Fruit fly (Drosophila melanogaster) whole organism, prepupa: ENCODE data around the gene CG6071.

Source experiments
- CG10669 ChIP-seq: fragments of 200-800 bp; sonication (Bioruptor generic); optimal IDR thresholded peaks from 3 replicates; lab custom pipeline; 2018; ENCODE audit warnings: missing biosample characterization, mild to moderate bottlenecking, missing genetic modification characterization, moderate library complexity
- CG11294 ChIP-seq: fragments of 200-800 bp; sonication (Bioruptor generic); IDR thresholded peaks from 2 replicates; pipeline ENCODE4 v1.3.6; 2022; ENCODE audit warnings: missing biosample characterization, missing genetic modification characterization
- CG11762 ChIP-seq: fragments of 200-800 bp; sonication (Bioruptor generic); optimal IDR thresholded peaks from 3 replicates; lab custom pipeline; 2016; ENCODE audit warnings: missing biosample characterization, missing genetic modification characterization; ENCODE audit not compliant: insufficient read depth
- CG11902 ChIP-seq: fragments of 200-800 bp; sonication (Bioruptor generic); optimal IDR thresholded peaks from 3 replicates; lab custom pipeline; 2016; ENCODE audit warnings: missing biosample characterization, missing genetic modification characterization
- CG15336 ChIP-seq: fragments of 200-800 bp; sonication (Bioruptor generic); IDR thresholded peaks from 2 replicates; pipeline ENCODE4 v1.3.6; 2022; ENCODE audit warnings: missing biosample characterization, missing genetic modification characterization
- CG16779 ChIP-seq: fragments of 200-800 bp; sonication (Bioruptor generic); optimal IDR thresholded peaks from 3 replicates; lab custom pipeline; 2017; ENCODE audit warnings: missing biosample characterization, mild to moderate bottlenecking, missing genetic modification characterization
- CG3032 ChIP-seq: fragments of 200-800 bp; optimal IDR thresholded peaks from 2 replicates; lab custom pipeline; 2019; ENCODE audit warnings: missing biosample characterization, mild to moderate bottlenecking, missing genetic modification characterization, moderate library complexity
- CG31627 ChIP-seq: fragments of 200-800 bp; sonication (Bioruptor generic); optimal IDR thresholded peaks from 3 replicates; lab custom pipeline; 2016; ENCODE audit warnings: missing biosample characterization, missing genetic modification characterization
- CG34406 ChIP-seq: fragments of 200-800 bp; sonication (Bioruptor generic); optimal IDR thresholded peaks from 3 replicates; lab custom pipeline; 2016; ENCODE audit warnings: missing biosample characterization, missing genetic modification characterization
- CG3919 ChIP-seq: fragments of 200-800 bp; sonication (Bioruptor generic); optimal IDR thresholded peaks from 3 replicates; lab custom pipeline; 2016; ENCODE audit warnings: missing biosample characterization, missing genetic modification characterization
- CG4318 ChIP-seq: fragments of 200-800 bp; sonication (Bioruptor generic); optimal IDR thresholded peaks from 3 replicates; lab custom pipeline; 2017; ENCODE audit warnings: missing biosample characterization, mild to moderate bottlenecking, missing genetic modification characterization
- CG6163 ChIP-seq: fragments of 200-800 bp; sonication (Bioruptor generic); IDR thresholded peaks from 3 replicates; pipeline ENCODE4 v1.3.6; 2022; ENCODE audit warnings: missing biosample characterization, missing genetic modification characterization
- CG6276 ChIP-seq: fragments of 200-800 bp; sonication (Bioruptor generic); optimal IDR thresholded peaks from 2 replicates; lab custom pipeline; 2017; ENCODE audit warnings: missing biosample characterization, mild to moderate bottlenecking, missing genetic modification characterization
- CG6792 ChIP-seq: fragments of 200-800 bp; sonication (Bioruptor generic); optimal IDR thresholded peaks from 3 replicates; lab custom pipeline; 2016; ENCODE audit warnings: missing biosample characterization, missing genetic modification characterization
- CG6808 ChIP-seq: fragments of 200-800 bp; sonication (Bioruptor generic); optimal IDR thresholded peaks from 3 replicates; lab custom pipeline; 2017; ENCODE audit warnings: missing biosample characterization, missing genetic modification characterization, mild to moderate bottlenecking, moderate library complexity, missing genetic modification reagents
- CG7368 ChIP-seq: fragments of 200-800 bp; sonication (Bioruptor generic); optimal IDR thresholded peaks from 3 replicates; lab custom pipeline; 2016; ENCODE audit warnings: missing biosample characterization, missing genetic modification characterization
- CG8319 ChIP-seq: fragments of 200-800 bp; sonication (Bioruptor generic); optimal IDR thresholded peaks from 3 replicates; lab custom pipeline; 2016; ENCODE audit warnings: missing biosample characterization, missing genetic modification characterization
- CG8632 ChIP-seq: fragments of 200-800 bp; sonication (Bioruptor generic); optimal IDR thresholded peaks from 3 replicates; lab custom pipeline; 2016; ENCODE audit warnings: missing biosample characterization, missing genetic modification characterization
- CG9139 ChIP-seq: fragments of 200-800 bp; sonication (Bioruptor generic); optimal IDR thresholded peaks from 3 replicates; lab custom pipeline; 2017; ENCODE audit warnings: missing biosample characterization, mild to moderate bottlenecking, missing genetic modification characterization
- Eip75B ChIP-seq: fragments of 200-800 bp; sonication (Bioruptor generic); optimal IDR thresholded peaks from 3 replicates; lab custom pipeline; 2016; ENCODE audit warnings: missing biosample characterization, missing genetic modification characterization
- Eip78C ChIP-seq: fragments of 200-800 bp; sonication (Bioruptor generic); peaks from one replicate; lab custom pipeline; 2016; ENCODE audit warnings: missing biosample characterization, missing genetic modification characterization
- Ets21C ChIP-seq: fragments of 200-800 bp; sonication (Bioruptor generic); optimal IDR thresholded peaks from 3 replicates; lab custom pipeline; 2016; ENCODE audit warnings: missing biosample characterization, missing genetic modification characterization
- Ets96B ChIP-seq: fragments of 200-800 bp; optimal IDR thresholded peaks from 2 replicates; lab custom pipeline; 2019; ENCODE audit warnings: missing biosample characterization, mild to moderate bottlenecking, missing genetic modification characterization, moderate library complexity
- Gug ChIP-seq: fragments of 200-800 bp; sonication (Bioruptor generic); IDR thresholded peaks from 2 replicates; pipeline ENCODE4 v1.3.6; 2022; ENCODE audit warnings: missing biosample characterization, missing genetic modification characterization
- Hr38 ChIP-seq: sonication (Bioruptor generic); optimal IDR thresholded peaks from 2 replicates; lab custom pipeline; 2016; ENCODE audit warnings: missing biosample characterization, missing genetic modification characterization
- Hr39 ChIP-seq: fragments of 200-800 bp; sonication (Bioruptor generic); optimal IDR thresholded peaks from 2 replicates; lab custom pipeline; 2016; ENCODE audit warnings: missing biosample characterization, missing genetic modification characterization
- Met ChIP-seq: fragments of 200-800 bp; sonication (Bioruptor generic); optimal IDR thresholded peaks from 3 replicates; lab custom pipeline; 2016; ENCODE audit warnings: missing biosample characterization, missing genetic modification characterization
- Smox ChIP-seq: fragments of 200-800 bp; sonication (Bioruptor generic); optimal IDR thresholded peaks from 3 replicates; lab custom pipeline; 2016; ENCODE audit warnings: missing biosample characterization, missing genetic modification characterization
- Sox102F ChIP-seq: fragments of 200-800 bp; sonication (Bioruptor generic); optimal IDR thresholded peaks from 2 replicates; lab custom pipeline; 2016; ENCODE audit warnings: missing biosample characterization, mild to moderate bottlenecking, missing genetic modification characterization
- Sox14 ChIP-seq: fragments of 200-800 bp; sonication (Bioruptor generic); optimal IDR thresholded peaks from 3 replicates; lab custom pipeline; 2016; ENCODE audit warnings: missing biosample characterization, missing genetic modification characterization
- Sox15 ChIP-seq: fragments of 200-800 bp; sonication (Bioruptor generic); optimal IDR thresholded peaks from 3 replicates; lab custom pipeline; 2016; ENCODE audit warnings: missing biosample characterization, missing genetic modification characterization
- achi ChIP-seq: fragments of 200-800 bp; sonication (Bioruptor generic); optimal IDR thresholded peaks from 3 replicates; lab custom pipeline; 2016; ENCODE audit warnings: missing biosample characterization, missing genetic modification characterization
- cyc ChIP-seq: fragments of 200-800 bp; sonication (Bioruptor generic); optimal IDR thresholded peaks from 3 replicates; lab custom pipeline; 2016; ENCODE audit warnings: missing biosample characterization, missing genetic modification characterization
- eg ChIP-seq: fragments of 200-800 bp; sonication (Bioruptor generic); IDR thresholded peaks from 3 replicates; pipeline ENCODE4 v1.3.6; 2022; ENCODE audit warnings: missing biosample characterization, missing genetic modification characterization
- esn ChIP-seq: fragments of 200-800 bp; sonication (Bioruptor generic); optimal IDR thresholded peaks from 2 replicates; lab custom pipeline; 2016; ENCODE audit warnings: missing biosample characterization, mild to moderate bottlenecking, missing genetic modification characterization, moderate library complexity
- fd59A ChIP-seq: fragments of 200-800 bp; sonication (Bioruptor generic); optimal IDR thresholded peaks from 2 replicates; lab custom pipeline; 2017; ENCODE audit warnings: missing biosample characterization, mild to moderate bottlenecking, missing genetic modification characterization, missing genetic modification reagents
- fkh ChIP-seq: fragments of 200-800 bp; sonication (Bioruptor generic); optimal IDR thresholded peaks from 3 replicates; lab custom pipeline; 2017; ENCODE audit warnings: missing biosample characterization, mild to moderate bottlenecking, missing genetic modification characterization, moderate library complexity
- lz ChIP-seq: fragments of 200-800 bp; sonication (Bioruptor generic); optimal IDR thresholded peaks from 3 replicates; lab custom pipeline; 2016; ENCODE audit warnings: missing biosample characterization, missing genetic modification characterization
- net ChIP-seq: fragments of 200-800 bp; sonication (Bioruptor generic); optimal IDR thresholded peaks from 3 replicates; lab custom pipeline; 2016; ENCODE audit warnings: missing biosample characterization, missing genetic modification characterization
- spab ChIP-seq: fragments of 200-800 bp; sonication (Bioruptor generic); optimal IDR thresholded peaks from 2 replicates; lab custom pipeline; 2017; ENCODE audit warnings: missing biosample characterization, mild to moderate bottlenecking, missing genetic modification characterization, missing genetic modification reagents
- ss ChIP-seq, 2 experiments: fragments of 200-800 bp; sonication (Bioruptor generic); optimal IDR thresholded peaks; 2 replicates in 1 of 2; 3 replicates in 1 of 2; lab custom pipeline; 2017 to 2018; ENCODE audit warnings: mild to moderate bottlenecking in 2 of 2, missing biosample characterization in 2 of 2, missing genetic modification characterization in 2 of 2, moderate library complexity in 1 of 2
- svp ChIP-seq: fragments of 200-800 bp; sonication (Bioruptor generic); peaks from one replicate; lab custom pipeline; 2016; ENCODE audit warnings: missing biosample characterization, missing genetic modification characterization

CG6071 gene

DNA sequence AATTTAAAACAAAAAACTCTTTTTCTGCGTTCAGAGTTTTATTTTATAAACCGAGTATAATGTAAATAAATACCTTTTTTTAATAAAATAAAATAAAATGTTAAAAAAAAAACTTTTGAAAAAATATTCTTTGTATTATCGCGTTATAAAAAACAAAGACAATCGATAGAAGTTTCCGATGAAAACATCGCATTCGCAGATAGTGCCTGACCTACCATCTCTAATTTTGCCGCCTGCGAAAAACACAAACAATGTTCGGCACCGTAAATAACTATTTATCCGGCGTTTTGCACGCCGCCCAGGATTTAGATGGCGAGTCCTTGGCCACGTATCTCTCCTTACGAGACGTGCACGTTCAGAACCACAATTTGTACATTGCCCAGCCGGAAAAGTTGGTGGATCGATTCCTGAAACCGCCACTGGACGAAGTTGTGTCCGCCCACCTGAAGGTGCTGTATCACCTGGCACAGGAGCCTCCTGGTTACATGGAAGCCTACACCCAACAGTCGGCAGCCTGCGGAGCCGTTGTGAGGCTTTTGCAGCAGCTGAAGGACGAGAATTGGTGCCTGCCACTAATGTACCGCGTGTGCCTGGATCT, 19.5 kb downstream of the CG6071 start, which contains the start of gene PCID2:
Gene PCID2 (plus strand): TSS at position 213 of the 598 bp plus-strand sequence.
- TF ChIP-seq svp (GFP tag; lab: Kevin White, UChicago) (peak; percentile 82), cyc (GFP tag; lab: Kevin White, UChicago) (no peak), Eip78C (GFP tag; lab: Kevin White, UChicago) (peak; percentile 16)

dm6 chr3L:11625634-11626175, 20.1 kb downstream of the CG6071 start, which contains the start of gene CG6083:
Gene CG6083 (minus strand): TSS chr3L:11626125.
- TF ChIP-seq Ets96B (tag; lab: Kevin White, UChicago), result no peak
- TF ChIP-seq Eip75B (GFP tag; lab: Kevin White, UChicago), result no peak
- TF ChIP-seq fkh (GFP tag; lab: Kevin White, UChicago), result no peak
- no peak for TF ChIP-seq CG3032 (tag; lab: Kevin White, UChicago)
- no peak for TF ChIP-seq Smox (GFP tag; lab: Kevin White, UChicago)
- no peak for TF ChIP-seq CG16779 (tag; lab: Kevin White, UChicago)
- TF ChIP-seq spab (GFP tag; lab: Kevin White, UChicago), result no peak
- no peak for TF ChIP-seq CG8319 (GFP tag; lab: Kevin White, UChicago)
- no peak for TF ChIP-seq CG3919 (GFP tag; lab: Kevin White, UChicago)
- no peak for TF ChIP-seq Ets21C
- TF ChIP-seq CG8632 (GFP tag; lab: Kevin White, UChicago), result no peak
- TF ChIP-seq, all 60 proteins: peak for 0

DNA sequence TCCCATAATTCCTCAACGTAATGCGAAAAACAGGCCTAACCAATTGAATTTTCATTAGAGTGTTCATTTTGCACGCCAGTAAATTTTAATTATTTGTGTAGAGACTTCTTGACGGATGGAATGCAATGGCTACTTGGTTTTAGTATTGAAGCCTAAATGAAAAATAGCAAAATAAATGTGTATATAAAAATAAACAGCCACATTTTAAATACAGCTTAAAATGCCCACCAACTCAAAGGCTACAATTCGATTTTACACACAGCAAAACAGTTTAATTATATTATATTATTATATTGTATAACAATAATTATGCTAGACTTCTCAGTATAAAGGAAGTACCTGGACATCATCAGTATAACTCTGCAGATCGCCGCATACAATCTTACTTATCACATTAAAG, 21.6 kb downstream of the CG6071 start, which contains the start of gene Akr1B:
Gene Akr1B (minus strand): TSS at position 101 of the 400 bp plus-strand sequence.
- TF ChIP-seq fd59A (no peak), ss (GFP tag; optimal IDR thresholded peaks at IDR 0.05; lab: Kevin White, UChicago) (no peak), Ets96B (tag; lab: Kevin White, UChicago) (no peak), CG3032 (tag; lab: Kevin White, UChicago) (no peak), CG15336 (no peak), achi (GFP tag; lab: Kevin White, UChicago) (no peak), CG7368 (no peak), CG34406 (GFP tag; lab: Kevin White, UChicago) (no peak), CG9139 (GFP tag; lab: Kevin White, UChicago) (no peak), CG31627 (GFP tag; lab: Kevin White, UChicago) (no peak), CG6808 (GFP tag; lab: Kevin White, UChicago) (no peak), Sox102F (GFP tag; lab: Kevin White, UChicago) (no peak), Hr39 (no peak), Eip75B (GFP tag; lab: Kevin White, UChicago) (no peak), CG8319 (GFP tag; lab: Kevin White, UChicago) (no peak), CG6276 (no peak), CG6163 (no peak)

DNA sequence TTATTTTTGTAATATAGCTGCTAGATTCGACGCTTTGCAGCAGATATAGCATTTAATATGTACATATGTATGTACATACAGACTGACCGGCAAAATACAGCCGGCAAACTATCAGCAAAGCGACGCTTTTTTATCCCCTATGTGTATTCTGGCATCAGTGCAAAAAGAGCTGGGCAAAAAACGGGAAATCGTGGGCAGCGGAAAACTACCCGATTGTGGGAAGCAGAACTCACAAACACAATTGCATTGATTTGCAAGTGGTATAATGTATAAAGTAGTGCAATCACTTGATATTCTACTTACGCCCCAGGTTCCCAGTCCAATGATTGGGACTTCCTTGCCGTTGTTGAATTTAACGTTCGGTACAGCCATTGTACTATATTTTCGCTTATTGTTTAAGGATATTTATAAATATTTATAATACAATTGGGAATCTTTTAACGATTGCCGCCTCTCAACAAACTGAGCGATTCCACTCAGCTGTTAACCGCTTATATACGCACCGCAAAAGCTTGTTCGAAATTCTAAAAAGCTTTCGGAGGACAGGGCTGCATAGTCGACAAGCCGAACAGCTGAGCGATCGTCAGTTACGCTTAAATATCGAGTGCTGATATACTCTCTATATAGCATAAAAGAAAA, 22.5 kb downstream of the CG6071 start:
- TF ChIP-seq CG4318 (GFP tag; lab: Kevin White, UChicago) (no peak), CG11294 (GFP tag; lab: Robert Waterston, UW) (no peak), CG6163 (no peak), CG31627 (GFP tag; lab: Kevin White, UChicago) (no peak), Sox14 (GFP tag; lab: Kevin White, UChicago) (no peak), Met (no peak), Gug (GFP tag; lab: Robert Waterston, UW) (no peak), eg (GFP tag; lab: Robert Waterston, UW) (no peak), CG11902 (no peak), CG8632 (GFP tag; lab: Kevin White, UChicago) (no peak), net (GFP tag; lab: Kevin White, UChicago) (peak; percentile 7), CG15336 (no peak), cyc (GFP tag; lab: Kevin White, UChicago) (no peak), CG6792 (GFP tag; lab: Kevin White, UChicago) (no peak), lz (GFP tag; lab: Kevin White, UChicago) (no peak), Hr38 (GFP tag; lab: Kevin White, UChicago) (no peak), fd59A (no peak), CG3919 (GFP tag; lab: Kevin White, UChicago) (no peak), Ets21C (no peak), CG3032 (tag; lab: Kevin White, UChicago) (no peak), esn (peak; percentile 25), CG11762 (no peak), CG10669 (peak; percentile 5), Sox15 (GFP tag; lab: Kevin White, UChicago) (no peak), Hr39 (no peak), svp (GFP tag; lab: Kevin White, UChicago) (peak; percentile 50)
